Worm (Caenorhabditis elegans) whole organism, L4/young adult: ENCODE measurements around the gene tat-4.

ENCODE experiments used
- W03F9.2 ChIP-seq: fragments of 150-350 bp; optimal IDR thresholded peaks from 2 replicates; lab custom pipeline; 2014; ENCODE audit warnings: missing biosample characterization, missing genetic modification characterization
- dao-5 ChIP-seq: sonication (generic microtip); optimal IDR thresholded peaks from 2 replicates; lab custom pipeline; 2016; ENCODE audit warnings: missing genotype, missing genetic modification characterization, moderate library complexity, missing compliant biosample characterization
- him-1 ChIP-seq: sonication (generic microtip); optimal IDR thresholded peaks from 2 replicates; lab custom pipeline; 2016; ENCODE audit warnings: missing genotype, missing genetic modification reagents, missing genetic modification characterization, missing compliant biosample characterization

- TF ChIP-seq him-1, result no peak
- TF ChIP-seq W03F9.2 (tag; lab: Kevin White, UChicago), result no peak
- no peak for TF ChIP-seq dao-5
These were observed at the start of gene tat-4 for ce11 chrII:6244171-6244570.
